Worm (Caenorhabditis elegans) whole organism, L2 larva: ENCODE data around the gene mpk-1.

ENCODE experiments used
- egl-27 ChIP-seq: sonication (generic microtip); optimal IDR thresholded peaks from 3 replicates; lab custom pipeline; 2017; ENCODE audit warnings: missing biosample characterization, missing genetic modification reagents, missing genetic modification characterization
- elt-3 ChIP-seq: sonication (generic microtip); optimal IDR thresholded peaks from 2 replicates; lab custom pipeline; 2017; ENCODE audit warnings: missing biosample characterization, missing genetic modification characterization
- nhr-237 ChIP-seq: fragments of 150-350 bp; optimal IDR thresholded peaks from 2 replicates; lab custom pipeline; 2014; ENCODE audit warnings: missing biosample characterization, missing genetic modification characterization
- nhr-25 ChIP-seq: fragments of 150-350 bp; sonication (generic microtip); optimal IDR thresholded peaks from 3 replicates; lab custom pipeline; 2014; ENCODE audit warnings: missing biosample characterization, missing genetic modification characterization
- nhr-6 ChIP-seq: fragments of 150-350 bp; optimal IDR thresholded peaks from 2 replicates; lab custom pipeline; 2014; ENCODE audit warnings: missing biosample characterization, missing genetic modification characterization
- nhr-77 ChIP-seq: fragments of 150-350 bp; optimal IDR thresholded peaks from 2 replicates; lab custom pipeline; 2014; ENCODE audit warnings: missing biosample characterization, missing genetic modification characterization
- sma-9 ChIP-seq, 2 experiments: fragments of 150-350 bp in 1 of 2; sonication (generic microtip) in 1 of 2; optimal IDR thresholded peaks; 2 replicates each; lab custom pipeline; 2014 to 2016; ENCODE audit warnings: missing genetic modification characterization in 2 of 2, mild to moderate bottlenecking in 1 of 2, missing biosample characterization in 1 of 2, missing compliant biosample characterization in 1 of 2, missing genetic modification reagents in 1 of 2, moderate library complexity in 1 of 2
- unc-39 ChIP-seq: fragments of 150-350 bp; optimal IDR thresholded peaks from 2 replicates; lab custom pipeline; 2014; ENCODE audit warnings: missing biosample characterization, missing genetic modification characterization
- ztf-1 ChIP-seq: fragments of 200-800 bp; sonication (Bioruptor generic); conservative IDR thresholded peaks from 2 replicates; pipeline ENCODE4 v1.3.6; 2022; ENCODE audit warnings: missing genetic modification characterization, missing compliant biosample characterization

ce11 chrIII:4196301-4196987, 31.5 kb downstream of the mpk-1 start:
- TF ChIP-seq nhr-6 (tag; lab: Kevin White, UChicago), result no peak
- no peak for TF ChIP-seq nhr-77 (tag; lab: Kevin White, UChicago)
- TF ChIP-seq elt-3 (tag; lab: Kevin White, UChicago), result no peak
- no peak for TF ChIP-seq nhr-237 (tag; lab: Kevin White, UChicago)
- TF ChIP-seq sma-9 (GFP tag; optimal IDR thresholded peaks at IDR 0.05; lab: Kevin White, UChicago), result peak; percentile 60
- no peak for TF ChIP-seq sma-9 (tag; optimal IDR thresholded peaks at IDR 0.05; lab: Kevin White, UChicago)
- TF ChIP-seq nhr-25, result no peak
- TF ChIP-seq egl-27, result no peak
- no peak for TF ChIP-seq ztf-1 (GFP tag; lab: Robert Waterston, UW)
- TF ChIP-seq unc-39, result no peak
